Fruit fly (Drosophila melanogaster) whole organism, adult: ENCODE data around the gene CG32428.

Experiments
- CG1620 ChIP-seq: fragments of 200-800 bp; sonication (Bioruptor generic); optimal IDR thresholded peaks from 2 replicates; lab custom pipeline; 2016; ENCODE audit warnings: missing biosample characterization, missing genetic modification characterization
- CG5204 ChIP-seq: fragments of 200-800 bp; sonication (Bioruptor generic); optimal IDR thresholded peaks from 2 replicates; lab custom pipeline; 2016; ENCODE audit warnings: missing biosample characterization, missing genetic modification characterization
- Clk ChIP-seq: fragments of 200-800 bp; sonication (Bioruptor generic); optimal IDR thresholded peaks from 2 replicates; lab custom pipeline; 2017; ENCODE audit warnings: missing biosample characterization, missing genetic modification characterization
- Hr96 ChIP-seq: fragments of 200-800 bp; sonication (Bioruptor generic); optimal IDR thresholded peaks from 2 replicates; lab custom pipeline; 2016; ENCODE audit warnings: missing biosample characterization, missing genetic modification characterization
- bab1 ChIP-seq: fragments of 200-800 bp; sonication (Bioruptor generic); optimal IDR thresholded peaks from 3 replicates; lab custom pipeline; 2019; ENCODE audit warnings: missing biosample characterization, mild to moderate bottlenecking, missing genetic modification characterization, moderate library complexity
- cic ChIP-seq: fragments of 200-800 bp; sonication (Bioruptor generic); optimal IDR thresholded peaks from 2 replicates; lab custom pipeline; 2017; ENCODE audit warnings: missing biosample characterization, mild to moderate bottlenecking, missing genetic modification characterization, moderate library complexity
- cnc ChIP-seq, 2 experiments: fragments of >200 bp; optimal IDR thresholded peaks; 2 replicates each; lab custom pipeline; 2017
- kay ChIP-seq: fragments of 200-800 bp; sonication (Bioruptor generic); peaks from one replicate; lab custom pipeline; 2016; ENCODE audit warnings: missing biosample characterization, missing genetic modification characterization, borderline replicate concordance
- ovo ChIP-seq: fragments of 200-800 bp; sonication (Bioruptor generic); optimal IDR thresholded peaks from 2 replicates; lab custom pipeline; 2016; ENCODE audit warnings: missing biosample characterization, missing genetic modification characterization
- toe ChIP-seq: fragments of 200-800 bp; sonication (Bioruptor generic); optimal IDR thresholded peaks from 2 replicates; lab custom pipeline; 2016; ENCODE audit warnings: missing biosample characterization, missing genetic modification characterization

DNA sequence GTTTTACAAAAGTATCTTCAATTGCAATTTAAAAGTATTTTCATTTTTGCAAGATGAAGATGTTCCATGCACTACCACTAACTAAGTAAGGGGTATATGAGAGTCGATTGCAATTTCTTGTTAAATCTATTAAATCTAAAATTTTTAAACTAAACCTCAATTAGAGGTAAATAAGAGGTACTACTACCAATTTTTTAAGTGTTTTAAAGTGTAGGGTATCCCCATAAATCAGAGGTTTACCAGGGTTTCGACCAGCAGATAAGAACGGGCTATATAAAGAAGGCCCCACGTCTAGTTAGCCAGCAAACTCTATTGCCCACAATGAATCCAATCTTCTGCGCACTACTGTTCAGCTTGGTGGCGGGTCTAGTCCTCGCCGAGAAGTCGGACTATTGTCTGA is 13.1 kb downstream of the CG32428 start, which contains the start of gene mag:
- TF ChIP-seq ovo (GFP tag; lab: Kevin White, UChicago) (no peak), Hr96 (GFP tag; lab: Kevin White, UChicago) (no peak), toe (GFP tag; lab: Kevin White, UChicago) (no peak), cic (GFP tag; lab: Kevin White, UChicago) (no peak), Clk (GFP tag; lab: Kevin White, UChicago) (no peak), bab1 (GFP tag; lab: Kevin White, UChicago) (no peak), CG1620 (GFP tag; lab: Kevin White, UChicago) (no peak), kay (no peak), cnc (optimal IDR thresholded peaks at IDR 0.05; lab: Kevin White, UChicago) (no peak), CG5204 (no peak)
